Fruit fly (Drosophila melanogaster) whole organism, prepupa: ENCODE measurements around the gene qin.

ENCODE experiments used
- Blimp-1 ChIP-seq: fragments of 200-800 bp; sonication (Bioruptor generic); optimal IDR thresholded peaks from 3 replicates; lab custom pipeline; 2017; ENCODE audit warnings: missing biosample characterization, missing genetic modification characterization, mild to moderate bottlenecking, moderate library complexity, missing genetic modification reagents
- CG10669 ChIP-seq: fragments of 200-800 bp; sonication (Bioruptor generic); optimal IDR thresholded peaks from 3 replicates; lab custom pipeline; 2018; ENCODE audit warnings: missing biosample characterization, mild to moderate bottlenecking, missing genetic modification characterization, moderate library complexity
- CG11294 ChIP-seq: fragments of 200-800 bp; sonication (Bioruptor generic); IDR thresholded peaks from 2 replicates; pipeline ENCODE4 v1.3.6; 2022; ENCODE audit warnings: missing biosample characterization, missing genetic modification characterization
- CG11902 ChIP-seq: fragments of 200-800 bp; sonication (Bioruptor generic); optimal IDR thresholded peaks from 3 replicates; lab custom pipeline; 2016; ENCODE audit warnings: missing biosample characterization, missing genetic modification characterization
- CG15336 ChIP-seq: fragments of 200-800 bp; sonication (Bioruptor generic); IDR thresholded peaks from 2 replicates; pipeline ENCODE4 v1.3.6; 2022; ENCODE audit warnings: missing biosample characterization, missing genetic modification characterization
- CG3032 ChIP-seq: fragments of 200-800 bp; optimal IDR thresholded peaks from 2 replicates; lab custom pipeline; 2019; ENCODE audit warnings: missing biosample characterization, mild to moderate bottlenecking, missing genetic modification characterization, moderate library complexity
- CG32006 ChIP-seq: fragments of 200-800 bp; sonication (Bioruptor generic); optimal IDR thresholded peaks from 3 replicates; lab custom pipeline; 2017; ENCODE audit warnings: missing biosample characterization, mild to moderate bottlenecking, missing genetic modification characterization
- CG34406 ChIP-seq: fragments of 200-800 bp; sonication (Bioruptor generic); optimal IDR thresholded peaks from 3 replicates; lab custom pipeline; 2016; ENCODE audit warnings: missing biosample characterization, missing genetic modification characterization
- CG4318 ChIP-seq: fragments of 200-800 bp; sonication (Bioruptor generic); optimal IDR thresholded peaks from 3 replicates; lab custom pipeline; 2017; ENCODE audit warnings: missing biosample characterization, mild to moderate bottlenecking, missing genetic modification characterization
- CG6276 ChIP-seq: fragments of 200-800 bp; sonication (Bioruptor generic); optimal IDR thresholded peaks from 2 replicates; lab custom pipeline; 2017; ENCODE audit warnings: missing biosample characterization, mild to moderate bottlenecking, missing genetic modification characterization
- CG6808 ChIP-seq: fragments of 200-800 bp; sonication (Bioruptor generic); optimal IDR thresholded peaks from 3 replicates; lab custom pipeline; 2017; ENCODE audit warnings: missing biosample characterization, missing genetic modification characterization, mild to moderate bottlenecking, moderate library complexity, missing genetic modification reagents
- CG6854 ChIP-seq: fragments of 200-800 bp; sonication (Bioruptor generic); optimal IDR thresholded peaks from 2 replicates; lab custom pipeline; 2017; ENCODE audit warnings: missing biosample characterization, mild to moderate bottlenecking, missing genetic modification characterization
- CG7368 ChIP-seq: fragments of 200-800 bp; sonication (Bioruptor generic); optimal IDR thresholded peaks from 3 replicates; lab custom pipeline; 2016; ENCODE audit warnings: missing biosample characterization, missing genetic modification characterization
- CG8119 ChIP-seq: fragments of 200-800 bp; sonication (Bioruptor generic); IDR thresholded peaks from 3 replicates; pipeline ENCODE4 v1.3.6; 2022; ENCODE audit warnings: missing biosample characterization, missing genetic modification characterization
- CG8319 ChIP-seq: fragments of 200-800 bp; sonication (Bioruptor generic); optimal IDR thresholded peaks from 3 replicates; lab custom pipeline; 2016; ENCODE audit warnings: missing biosample characterization, missing genetic modification characterization
- CG8632 ChIP-seq: fragments of 200-800 bp; sonication (Bioruptor generic); optimal IDR thresholded peaks from 3 replicates; lab custom pipeline; 2016; ENCODE audit warnings: missing biosample characterization, missing genetic modification characterization
- CG9139 ChIP-seq: fragments of 200-800 bp; sonication (Bioruptor generic); optimal IDR thresholded peaks from 3 replicates; lab custom pipeline; 2017; ENCODE audit warnings: missing biosample characterization, mild to moderate bottlenecking, missing genetic modification characterization
- Eip78C ChIP-seq: fragments of 200-800 bp; sonication (Bioruptor generic); peaks from one replicate; lab custom pipeline; 2016; ENCODE audit warnings: missing biosample characterization, missing genetic modification characterization
- Eip93F ChIP-seq: fragments of 200-800 bp; sonication (Bioruptor generic); optimal IDR thresholded peaks from 2 replicates; lab custom pipeline; 2016; ENCODE audit warnings: missing biosample characterization, mild to moderate bottlenecking, missing genetic modification characterization
- Ets21C ChIP-seq: fragments of 200-800 bp; sonication (Bioruptor generic); optimal IDR thresholded peaks from 3 replicates; lab custom pipeline; 2016; ENCODE audit warnings: missing biosample characterization, missing genetic modification characterization
- Gug ChIP-seq: fragments of 200-800 bp; sonication (Bioruptor generic); IDR thresholded peaks from 2 replicates; pipeline ENCODE4 v1.3.6; 2022; ENCODE audit warnings: missing biosample characterization, missing genetic modification characterization
- Hr39 ChIP-seq: fragments of 200-800 bp; sonication (Bioruptor generic); optimal IDR thresholded peaks from 2 replicates; lab custom pipeline; 2016; ENCODE audit warnings: missing biosample characterization, missing genetic modification characterization
- Hr4 ChIP-seq: fragments of 200-800 bp; sonication (Bioruptor generic); optimal IDR thresholded peaks from 3 replicates; lab custom pipeline; 2016; ENCODE audit warnings: missing biosample characterization, missing genetic modification characterization
- Lpt ChIP-seq: fragments of 200-800 bp; sonication (Bioruptor generic); optimal IDR thresholded peaks from 3 replicates; lab custom pipeline; 2016; ENCODE audit warnings: missing biosample characterization, missing genetic modification characterization
- OdsH ChIP-seq: fragments of 200-800 bp; sonication (Bioruptor generic); optimal IDR thresholded peaks from 3 replicates; lab custom pipeline; 2016; ENCODE audit warnings: missing biosample characterization, missing genetic modification characterization
- Sox102F ChIP-seq: fragments of 200-800 bp; sonication (Bioruptor generic); optimal IDR thresholded peaks from 2 replicates; lab custom pipeline; 2016; ENCODE audit warnings: missing biosample characterization, mild to moderate bottlenecking, missing genetic modification characterization
- Sox14 ChIP-seq: fragments of 200-800 bp; sonication (Bioruptor generic); optimal IDR thresholded peaks from 3 replicates; lab custom pipeline; 2016; ENCODE audit warnings: missing biosample characterization, missing genetic modification characterization
- achi ChIP-seq: fragments of 200-800 bp; sonication (Bioruptor generic); optimal IDR thresholded peaks from 3 replicates; lab custom pipeline; 2016; ENCODE audit warnings: missing biosample characterization, missing genetic modification characterization
- cyc ChIP-seq: fragments of 200-800 bp; sonication (Bioruptor generic); optimal IDR thresholded peaks from 3 replicates; lab custom pipeline; 2016; ENCODE audit warnings: missing biosample characterization, missing genetic modification characterization
- dac ChIP-seq: fragments of 200-800 bp; sonication (Bioruptor generic); optimal IDR thresholded peaks from 2 replicates; lab custom pipeline; 2017; ENCODE audit warnings: missing biosample characterization, mild to moderate bottlenecking, missing genetic modification characterization
- dsx ChIP-seq: fragments of 200-800 bp; optimal IDR thresholded peaks from 3 replicates; lab custom pipeline; 2019; ENCODE audit warnings: missing biosample characterization, mild to moderate bottlenecking, missing genetic modification characterization, moderate library complexity; ENCODE audit not compliant: poor library complexity, severe bottlenecking
- esn ChIP-seq: fragments of 200-800 bp; sonication (Bioruptor generic); optimal IDR thresholded peaks from 2 replicates; lab custom pipeline; 2016; ENCODE audit warnings: missing biosample characterization, mild to moderate bottlenecking, missing genetic modification characterization, moderate library complexity
- fd59A ChIP-seq: fragments of 200-800 bp; sonication (Bioruptor generic); optimal IDR thresholded peaks from 2 replicates; lab custom pipeline; 2017; ENCODE audit warnings: missing biosample characterization, mild to moderate bottlenecking, missing genetic modification characterization, missing genetic modification reagents
- fd85E ChIP-seq: fragments of 200-800 bp; sonication (Bioruptor generic); optimal IDR thresholded peaks from 3 replicates; lab custom pipeline; 2016; ENCODE audit warnings: missing biosample characterization, missing genetic modification characterization
- fkh ChIP-seq: fragments of 200-800 bp; sonication (Bioruptor generic); optimal IDR thresholded peaks from 3 replicates; lab custom pipeline; 2017; ENCODE audit warnings: missing biosample characterization, mild to moderate bottlenecking, missing genetic modification characterization, moderate library complexity
- lz ChIP-seq: fragments of 200-800 bp; sonication (Bioruptor generic); optimal IDR thresholded peaks from 3 replicates; lab custom pipeline; 2016; ENCODE audit warnings: missing biosample characterization, missing genetic modification characterization
- salr ChIP-seq, 2 experiments: fragments of 200-800 bp; sonication (Bioruptor generic); optimal IDR thresholded peaks; 3 replicates each; lab custom pipeline; 2016 to 2018; ENCODE audit warnings: missing biosample characterization in 2 of 2, missing genetic modification characterization in 2 of 2, mild to moderate bottlenecking in 1 of 2
- vri ChIP-seq: fragments of 200-800 bp; sonication (Bioruptor generic); optimal IDR thresholded peaks from 3 replicates; lab custom pipeline; 2016; ENCODE audit warnings: missing biosample characterization, mild to moderate bottlenecking, missing genetic modification characterization

qin gene

DNA sequence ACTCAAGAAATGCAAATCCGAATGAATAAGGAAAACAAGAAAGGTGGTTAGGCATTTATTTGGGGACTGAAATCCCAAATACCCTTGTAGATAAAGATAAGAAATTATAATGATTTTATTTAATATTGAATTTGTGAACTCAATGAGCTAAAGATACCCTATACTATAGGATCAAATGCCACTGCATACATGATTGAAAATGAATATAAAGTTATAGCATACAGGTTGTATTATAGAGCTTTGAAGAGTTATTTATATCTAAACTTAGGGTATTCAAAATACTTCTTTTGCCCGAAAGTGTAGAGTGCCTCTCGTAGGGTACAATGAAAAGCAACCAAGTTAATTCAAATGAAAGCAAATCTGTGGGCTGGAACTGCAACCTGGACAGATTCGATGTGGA is 25.2 kb downstream of the qin start:
- TF ChIP-seq CG11902 (GFP tag; lab: Kevin White, UChicago) (no peak), Lpt (GFP tag; lab: Kevin White, UChicago) (peak; percentile 19), Hr4 (GFP tag; lab: Kevin White, UChicago) (peak; percentile 46), CG32006 (GFP tag; lab: Kevin White, UChicago) (peak; percentile 63), CG6276 (GFP tag; lab: Kevin White, UChicago) (peak; percentile 32), CG8119 (peak; percentile 62; the same call in 1 of the 3 replicates), Eip78C (GFP tag; lab: Kevin White, UChicago) (peak; percentile 73), Gug (GFP tag; lab: Robert Waterston, UW) (no peak), CG4318 (GFP tag; lab: Kevin White, UChicago) (peak; percentile 30)
- TF ChIP-seq, all 60 proteins: peak for 7

DNA sequence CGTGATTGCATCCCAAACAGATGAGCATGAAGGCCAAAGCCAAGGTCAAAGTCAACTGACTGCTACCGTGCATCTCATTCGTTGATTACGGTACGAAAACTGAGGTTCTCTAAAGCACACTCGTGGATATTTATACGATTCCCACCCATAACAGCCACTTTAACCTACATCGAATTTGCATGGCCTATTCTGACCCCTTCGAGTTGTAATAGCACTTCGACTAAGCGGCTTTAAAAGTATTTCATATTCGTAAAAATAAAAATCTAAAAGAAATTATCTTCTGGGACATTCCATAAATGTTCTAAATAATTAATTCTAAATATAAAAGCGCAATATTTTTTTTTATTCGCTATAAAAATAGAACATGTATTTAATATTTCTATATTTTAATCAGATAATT is 26.6 kb downstream of the qin start, which contains the start of gene CG7695:
Gene CG7695 (minus strand): TSS at position 101 of the 400 bp plus-strand sequence.
- TF ChIP-seq Hr4 (GFP tag; lab: Kevin White, UChicago): no peak
- TF ChIP-seq Eip78C (GFP tag; lab: Kevin White, UChicago): peak; percentile 44
- no peak for TF ChIP-seq Sox14 (GFP tag; lab: Kevin White, UChicago)
- no peak for TF ChIP-seq CG10669
- TF ChIP-seq Sox102F (GFP tag; lab: Kevin White, UChicago): no peak
- TF ChIP-seq Lpt (GFP tag; lab: Kevin White, UChicago): no peak
- no peak for TF ChIP-seq lz
- no peak for TF ChIP-seq CG11902 (GFP tag; lab: Kevin White, UChicago)

DNA sequence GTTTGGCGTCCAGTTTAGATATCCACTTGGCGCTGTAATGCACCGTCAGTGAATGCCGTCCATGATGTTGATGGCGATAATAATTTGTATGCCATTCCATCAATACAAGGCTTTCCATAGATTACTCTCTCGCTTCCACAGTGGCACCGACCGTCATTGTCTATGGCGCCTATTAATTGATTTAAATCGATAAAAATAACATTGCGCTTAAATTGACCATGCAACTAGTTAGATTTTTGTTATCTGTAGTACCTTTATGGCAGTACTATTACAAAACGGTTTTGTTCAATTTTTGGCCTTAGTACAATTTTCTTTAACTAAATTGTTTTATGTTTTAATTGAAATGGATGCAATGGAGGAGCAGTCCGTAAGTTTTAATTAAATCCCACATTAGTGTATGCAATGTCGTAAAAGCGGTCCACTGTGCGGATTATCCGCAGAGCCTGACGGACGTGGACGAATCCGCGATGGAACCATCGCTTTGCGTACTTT is 28.7 kb downstream of the qin start:
- TF ChIP-seq fd85E (GFP tag; lab: Kevin White, UChicago) (no peak), Ets21C (no peak), CG7368 (GFP tag; lab: Kevin White, UChicago) (no peak), CG6854 (GFP tag; lab: Kevin White, UChicago) (no peak), CG11902 (GFP tag; lab: Kevin White, UChicago) (no peak), CG8319 (no peak), CG8632 (no peak), CG32006 (GFP tag; lab: Kevin White, UChicago) (peak; percentile 74), Hr4 (GFP tag; lab: Kevin White, UChicago) (peak; percentile 65), cyc (no peak), lz (no peak), fd59A (GFP tag; lab: Kevin White, UChicago) (no peak), CG15336 (peak; percentile 38; the same call in 1 of the 2 replicates), achi (no peak), Blimp-1 (no peak), CG6808 (GFP tag; lab: Kevin White, UChicago) (no peak), dac (GFP tag; lab: Kevin White, UChicago) (no peak), CG34406 (GFP tag; lab: Kevin White, UChicago) (no peak), Sox14 (GFP tag; lab: Kevin White, UChicago) (peak; percentile 5), salr (GFP tag; optimal IDR thresholded peaks at IDR 0.05; lab: Kevin White, UChicago) (peak in 1 of 2 experiments; percentile 52), Eip78C (GFP tag; lab: Kevin White, UChicago) (peak; percentile 67), CG3032 (tag; lab: Kevin White, UChicago) (no peak), Hr39 (GFP tag; lab: Kevin White, UChicago) (no peak), Gug (GFP tag; lab: Robert Waterston, UW) (no peak), CG4318 (GFP tag; lab: Kevin White, UChicago) (peak; percentile 43), CG8119 (peak; percentile 43; the same call in 1 of the 3 replicates), esn (GFP tag; lab: Kevin White, UChicago) (no peak), OdsH (GFP tag; lab: Kevin White, UChicago) (peak; percentile 5), vri (GFP tag; lab: Kevin White, UChicago) (no peak), CG11294 (GFP tag; lab: Robert Waterston, UW) (no peak), dsx (no peak), CG9139 (GFP tag; lab: Kevin White, UChicago) (no peak), Eip93F (GFP tag; lab: Kevin White, UChicago) (no peak), CG6276 (GFP tag; lab: Kevin White, UChicago) (peak; percentile 13), fkh (GFP tag; lab: Kevin White, UChicago) (no peak)
